Fruit fly (Drosophila melanogaster) whole organism, embryonic: ENCODE data around the gene CG13408.

Experiments used
- Abd-B ChIP-seq: fragments of 200-800 bp; sonication (Bioruptor generic); optimal IDR thresholded peaks from 2 replicates; lab custom pipeline; 2018; ENCODE audit warnings: missing biosample characterization, mild to moderate bottlenecking, missing genetic modification characterization, moderate library complexity
- Atf-2 ChIP-seq: fragments of 200-800 bp; sonication (Bioruptor generic); optimal IDR thresholded peaks from 2 replicates; lab custom pipeline; 2016; ENCODE audit warnings: missing biosample characterization, missing genetic modification characterization
- Blimp-1 ChIP-seq: fragments of 200-800 bp; sonication (Bioruptor generic); optimal IDR thresholded peaks from 3 replicates; lab custom pipeline; 2018; ENCODE audit warnings: missing biosample characterization, missing genetic modification characterization, mild to moderate bottlenecking, moderate library complexity, missing genetic modification reagents
- CG11560 ChIP-seq: fragments of 200-800 bp; sonication (Bioruptor generic); IDR thresholded peaks from 3 replicates; pipeline ENCODE4 v1.3.6; 2022; ENCODE audit warnings: missing biosample characterization, missing genetic modification characterization
- CG12659 ChIP-seq: fragments of 200-800 bp; sonication (Bioruptor generic); optimal IDR thresholded peaks from 3 replicates; lab custom pipeline; 2017; ENCODE audit warnings: mild to moderate bottlenecking, missing biosample characterization, missing genetic modification reagents, missing genetic modification characterization
- CG13287 ChIP-seq: fragments of 200-800 bp; sonication (Bioruptor generic); IDR thresholded peaks from 2 replicates; pipeline ENCODE4 v1.3.6; 2022; ENCODE audit warnings: missing biosample characterization, missing genetic modification characterization; ENCODE audit not compliant: partially characterized antibody
- CG14014 ChIP-seq: fragments of 200-800 bp; sonication (Bioruptor generic); IDR thresholded peaks from 2 replicates; pipeline ENCODE4 v1.3.6; 2022; ENCODE audit warnings: missing biosample characterization, missing genetic modification characterization
- CG17829 ChIP-seq: fragments of 200-800 bp; optimal IDR thresholded peaks from 2 replicates; lab custom pipeline; 2019; ENCODE audit warnings: missing biosample characterization, mild to moderate bottlenecking, missing genetic modification characterization, moderate library complexity
- CG18011 ChIP-seq: fragments of 200-800 bp; sonication (Bioruptor generic); optimal IDR thresholded peaks from 2 replicates; lab custom pipeline; 2017; ENCODE audit warnings: missing biosample characterization, missing genetic modification characterization, mild to moderate bottlenecking, moderate library complexity, missing genotype
- CG3407 ChIP-seq: fragments of 200-800 bp; sonication (Bioruptor generic); optimal IDR thresholded peaks from 2 replicates; lab custom pipeline; 2018; ENCODE audit warnings: missing biosample characterization, mild to moderate bottlenecking, missing genetic modification characterization
- CG3847 ChIP-seq: fragments of 200-800 bp; sonication (Bioruptor generic); IDR thresholded peaks from 2 replicates; pipeline ENCODE4 v1.3.6; 2022; ENCODE audit warnings: missing biosample characterization, missing genetic modification characterization
- CG6683 ChIP-seq: fragments of 200-800 bp; sonication (Bioruptor generic); optimal IDR thresholded peaks from 2 replicates; lab custom pipeline; 2017; ENCODE audit warnings: missing biosample characterization, mild to moderate bottlenecking, missing genetic modification characterization, missing genetic modification reagents
- CG7372 ChIP-seq: fragments of 200-800 bp; sonication (Bioruptor generic); IDR thresholded peaks from 2 replicates; pipeline ENCODE4 v1.3.6; 2022; ENCODE audit warnings: missing biosample characterization, missing genetic modification characterization
- CG7745 ChIP-seq: fragments of 200-800 bp; sonication (Bioruptor generic); optimal IDR thresholded peaks from 2 replicates; lab custom pipeline; 2018; ENCODE audit warnings: missing biosample characterization, mild to moderate bottlenecking, missing genetic modification characterization, moderate library complexity
- CTCF ChIP-seq: fragments of 200-800 bp; sonication (Bioruptor generic); optimal IDR thresholded peaks from 2 replicates; lab custom pipeline; 2017; ENCODE audit warnings: missing biosample characterization, mild to moderate bottlenecking, missing genetic modification characterization, moderate library complexity
- Dll ChIP-seq: fragments of 200-800 bp; sonication (Bioruptor generic); IDR thresholded peaks from 4 replicates; pipeline ENCODE4 v1.3.6; 2022; ENCODE audit warnings: missing biosample characterization, missing genetic modification characterization; ENCODE audit not compliant: partially characterized antibody
- Ets65A ChIP-seq: fragments of 200-800 bp; sonication (Bioruptor generic); peaks from one replicate; lab custom pipeline; 2016; ENCODE audit warnings: missing biosample characterization, missing genetic modification characterization
- Ets97D ChIP-seq: fragments of 200-800 bp; sonication (Bioruptor generic); optimal IDR thresholded peaks from 3 replicates; lab custom pipeline; 2016; ENCODE audit warnings: missing biosample characterization, missing genetic modification characterization
- H15 ChIP-seq: fragments of 200-800 bp; sonication (Bioruptor generic); IDR thresholded peaks from 3 replicates; pipeline ENCODE4 v1.3.6; 2022; ENCODE audit warnings: missing biosample characterization, missing genetic modification characterization
- HLH54F ChIP-seq: fragments of 200-800 bp; sonication (Bioruptor generic); optimal IDR thresholded peaks from 3 replicates; lab custom pipeline; 2016; ENCODE audit warnings: missing biosample characterization, missing genetic modification characterization
- Lhr ChIP-seq: fragments of 200-800 bp; sonication (Bioruptor generic); optimal IDR thresholded peaks from 3 replicates; lab custom pipeline; 2017; ENCODE audit warnings: mild to moderate bottlenecking, missing biosample characterization, missing genetic modification reagents, missing genetic modification characterization
- Myb ChIP-seq: fragments of 200-800 bp; sonication (Bioruptor generic); optimal IDR thresholded peaks from 2 replicates; lab custom pipeline; 2016; ENCODE audit warnings: missing biosample characterization, missing genetic modification characterization
- Oaz ChIP-seq: fragments of 200-800 bp; sonication (Bioruptor generic); IDR thresholded peaks from 2 replicates; pipeline ENCODE4 v1.3.6; 2022; ENCODE audit warnings: missing biosample characterization, missing genetic modification characterization
- abd-A ChIP-seq: fragments of 200-800 bp; sonication (Bioruptor generic); optimal IDR thresholded peaks from 3 replicates; lab custom pipeline; 2019; ENCODE audit warnings: missing biosample characterization, mild to moderate bottlenecking, missing genetic modification characterization, moderate library complexity
- amos ChIP-seq: fragments of 200-800 bp; sonication (Bioruptor generic); IDR thresholded peaks from 2 replicates; pipeline ENCODE4 v1.3.6; 2022; ENCODE audit warnings: missing biosample characterization, missing genetic modification characterization; ENCODE audit not compliant: partially characterized antibody
- ash1 ChIP-seq: fragments of 200-800 bp; sonication (Bioruptor generic); optimal IDR thresholded peaks from 2 replicates; lab custom pipeline; 2018; ENCODE audit warnings: missing biosample characterization, mild to moderate bottlenecking, missing genetic modification characterization
- chif ChIP-seq, 2 experiments: fragments of 200-800 bp; sonication (Bioruptor generic); optimal IDR thresholded peaks; 3 replicates each; lab custom pipeline; 2016; ENCODE audit warnings: missing biosample characterization in 2 of 2, missing genetic modification characterization in 2 of 2
- ham ChIP-seq: fragments of 200-800 bp; sonication (Bioruptor generic); IDR thresholded peaks from 2 replicates; pipeline ENCODE4 v1.3.6; 2022; ENCODE audit warnings: missing biosample characterization, missing genetic modification characterization
- kah ChIP-seq: fragments of 200-800 bp; sonication (Bioruptor generic); optimal IDR thresholded peaks from 2 replicates; lab custom pipeline; 2018; ENCODE audit warnings: missing biosample characterization, mild to moderate bottlenecking, missing genetic modification characterization
- knrl ChIP-seq: fragments of 200-800 bp; sonication (Bioruptor generic); IDR thresholded peaks from 3 replicates; pipeline ENCODE4 v1.3.6; 2022; ENCODE audit warnings: missing biosample characterization, missing genetic modification characterization; ENCODE audit not compliant: partially characterized antibody
- nerfin-2 ChIP-seq: fragments of 200-800 bp; sonication (Bioruptor generic); IDR thresholded peaks from 2 replicates; pipeline ENCODE4 v1.3.6; 2022; ENCODE audit warnings: missing biosample characterization, missing genetic modification characterization; ENCODE audit not compliant: partially characterized antibody
- nmo ChIP-seq: fragments of 200-800 bp; sonication (Bioruptor generic); optimal IDR thresholded peaks from 2 replicates; lab custom pipeline; 2018; ENCODE audit warnings: missing biosample characterization, mild to moderate bottlenecking, missing genetic modification characterization, moderate library complexity
- nom ChIP-seq: fragments of 200-800 bp; sonication (Bioruptor generic); optimal IDR thresholded peaks from 2 replicates; lab custom pipeline; 2017; ENCODE audit warnings: missing biosample characterization, missing genetic modification characterization, mild to moderate bottlenecking, moderate library complexity, missing genetic modification reagents
- pita ChIP-seq: fragments of 200-800 bp; sonication (Bioruptor generic); optimal IDR thresholded peaks from 2 replicates; lab custom pipeline; 2017; ENCODE audit warnings: missing biosample characterization, mild to moderate bottlenecking, missing genetic modification characterization
- prd ChIP-seq, 3 experiments: fragments of >200 bp in 2 of 3; fragments of 200-800 bp in 1 of 3; sonication (Bioruptor generic) in 1 of 3; optimal IDR thresholded peaks in 2 of 3; IDR thresholded peaks in 1 of 3; 2 replicates in 2 of 3; 3 replicates in 1 of 3; pipeline versions ENCODE4 v1.3.6 to Lab custom; 2017 to 2022; ENCODE audit warnings: missing biosample characterization in 1 of 3, missing genetic modification characterization in 1 of 3
- pum ChIP-seq: fragments of 200-800 bp; sonication (Bioruptor generic); optimal IDR thresholded peaks from 2 replicates; lab custom pipeline; 2016; ENCODE audit warnings: missing biosample characterization, missing genetic modification characterization
- pzg ChIP-seq: fragments of 200-800 bp; sonication (Bioruptor generic); optimal IDR thresholded peaks from 3 replicates; lab custom pipeline; 2018; ENCODE audit warnings: missing biosample characterization, mild to moderate bottlenecking, missing genetic modification characterization, moderate library complexity
- sens ChIP-seq: fragments of 200-800 bp; sonication (Bioruptor generic); peaks from one replicate; lab custom pipeline; 2016; ENCODE audit warnings: missing biosample characterization, missing genetic modification characterization
- usp ChIP-seq: fragments of >200 bp; optimal IDR thresholded peaks from 2 replicates; lab custom pipeline; 2017; ENCODE audit warnings: missing biosample characterization, missing genetic modification characterization

Gene CG13408

dm6 chr3R:22093950-22094349 lies 13.8 kb downstream of the CG13408 start (continued):
- peak; percentile 51; the same call in 1 of the 3 replicates for TF ChIP-seq knrl (GFP tag; lab: Robert Waterston, UW)
- peak in 1 of 2 experiments; percentile 8 for TF ChIP-seq prd (optimal IDR thresholded peaks at IDR 0.05; lab: Kevin White, UChicago)
- no peak for TF ChIP-seq prd (GFP tag; IDR thresholded peaks at IDR 0.05; lab: Robert Waterston, UW)
- peak; percentile 28 for TF ChIP-seq sens
- peak; percentile 98 for TF ChIP-seq Myb (GFP tag; lab: Kevin White, UChicago)
- TF ChIP-seq CG13287 (GFP tag; lab: Robert Waterston, UW): peak; percentile 43; the same call in 1 of the 2 replicates
- peak; percentile 57 for TF ChIP-seq pita (GFP tag; lab: Kevin White, UChicago)
- peak; percentile 80 for TF ChIP-seq Ets65A (GFP tag; lab: Kevin White, UChicago)
- peak; percentile 51 for TF ChIP-seq CTCF (GFP tag; lab: Kevin White, UChicago)
- TF ChIP-seq Abd-B (GFP tag; lab: Kevin White, UChicago): peak; percentile 36
- no peak for TF ChIP-seq CG17829 (tag; lab: Kevin White, UChicago)
- TF ChIP-seq Lhr: peak; percentile 82
- peak; percentile 28; the same call in 1 of the 2 replicates for TF ChIP-seq amos (GFP tag; lab: Robert Waterston, UW)
- TF ChIP-seq nmo: peak; percentile 51
- TF ChIP-seq HLH54F (GFP tag; lab: Kevin White, UChicago): no peak
- no peak for TF ChIP-seq ash1 (GFP tag; lab: Kevin White, UChicago)
- no peak for TF ChIP-seq chif (GFP tag; optimal IDR thresholded peaks at IDR 0.05; lab: Kevin White, UChicago)
- peak; percentile 45 for TF ChIP-seq CG3847
- no peak for TF ChIP-seq abd-A
- TF ChIP-seq nom: no peak
- TF ChIP-seq CG18011 (GFP tag; lab: Kevin White, UChicago): peak; percentile 98
- no peak for TF ChIP-seq kah (GFP tag; lab: Kevin White, UChicago)
- no peak for TF ChIP-seq CG7372 (GFP tag; lab: Robert Waterston, UW)
- peak; percentile 57 for TF ChIP-seq Ets97D
- TF ChIP-seq pzg: peak; percentile 36

dm6 chr3R:22096893-22097292 lies 16.7 kb downstream of the CG13408 start:
- TF ChIP-seq nerfin-2 (GFP tag; lab: Robert Waterston, UW) (no peak), usp (no peak), CG6683 (GFP tag; lab: Kevin White, UChicago) (no peak), CG7745 (tag; lab: Kevin White, UChicago) (no peak), Dll (GFP tag; lab: Robert Waterston, UW) (no peak), Oaz (GFP tag; lab: Robert Waterston, UW) (no peak), H15 (GFP tag; lab: Robert Waterston, UW) (no peak), CG13287 (GFP tag; lab: Robert Waterston, UW) (no peak), Blimp-1 (GFP tag; lab: Kevin White, UChicago) (no peak), CG14014 (GFP tag; lab: Robert Waterston, UW) (no peak), Atf-2 (GFP tag; lab: Kevin White, UChicago) (no peak), CG3407 (GFP tag; lab: Kevin White, UChicago) (no peak), pum (GFP tag; lab: Kevin White, UChicago) (no peak), CG12659 (GFP tag; lab: Kevin White, UChicago) (no peak)

dm6 chr3R:22103114-22103513 lies 22.9 kb downstream of the CG13408 start, which contains the start of gene CG13407:
Gene CG13407, plus strand, starts transcription at chr3R:22103414.
- TF ChIP-seq ham: 0 out of 2 replicates have a peak, but pooled peaks have one; percentile 7
- no peak for TF ChIP-seq CG11560
